Worm (Caenorhabditis elegans): ENCODE measurements around the gene srz-105.

- no peak for TF ChIP-seq lsy-2 (tag; optimal IDR thresholded peaks at IDR 0.05)
- no peak for TF ChIP-seq lin-14 (GFP tag; optimal IDR thresholded peaks at IDR 0.05)
- TF ChIP-seq pqm-1 (tag; optimal IDR thresholded peaks at IDR 0.05), result no peak
- no peak for TF ChIP-seq lin-13 (GFP tag; optimal IDR thresholded peaks at IDR 0.05)
- TF ChIP-seq unc-62 (GFP tag; optimal IDR thresholded peaks at IDR 0.05), result no peak
- TF ChIP-seq skn-1 (tag; optimal IDR thresholded peaks at IDR 0.05), result no peak
- TF ChIP-seq efl-3 (GFP tag; optimal IDR thresholded peaks at IDR 0.05), result no peak
- TF ChIP-seq pag-3 (tag; optimal IDR thresholded peaks at IDR 0.05; ENCODE audit: borderline replicate concordance, insufficient read depth), result no peak
These were observed 4.3 kb upstream of the srz-105 start, which contains the start of gene K03D3.5 for ce11 chrIV:16320410-16320809.

Measured in whole organism, L1 larva.